Fruit fly (Drosophila melanogaster) whole organism, embryonic: ENCODE measurements around the gene CG33093.

Experiments used
- Bdp1 ChIP-seq: fragments of 200-800 bp; sonication (Bioruptor generic); optimal IDR thresholded peaks from 3 replicates; lab custom pipeline; 2016; ENCODE audit warnings: missing biosample characterization, missing genetic modification characterization
- BtbVII ChIP-seq: fragments of 200-800 bp; sonication (Bioruptor generic); optimal IDR thresholded peaks from 3 replicates; lab custom pipeline; 2017; ENCODE audit warnings: missing biosample characterization, mild to moderate bottlenecking, missing genetic modification characterization
- CG11085 ChIP-seq: fragments of 200-800 bp; sonication (Bioruptor generic); IDR thresholded peaks from 2 replicates; pipeline ENCODE4 v1.3.6; 2022; ENCODE audit warnings: missing biosample characterization, missing genetic modification characterization
- CG1832 ChIP-seq: fragments of 200-800 bp; sonication (Bioruptor generic); optimal IDR thresholded peaks from 2 replicates; lab custom pipeline; 2017; ENCODE audit warnings: missing biosample characterization, mild to moderate bottlenecking, missing genetic modification characterization, inconsistent platforms
- Dad ChIP-seq: fragments of 200-800 bp; sonication (Bioruptor generic); optimal IDR thresholded peaks from 3 replicates; lab custom pipeline; 2016; ENCODE audit warnings: missing biosample characterization, missing genetic modification characterization
- Dek ChIP-seq: fragments of 200-800 bp; sonication (Bioruptor generic); optimal IDR thresholded peaks from 3 replicates; lab custom pipeline; 2019; ENCODE audit warnings: missing biosample characterization, mild to moderate bottlenecking, missing genetic modification characterization, moderate library complexity
- Hr39 ChIP-seq: fragments of >200 bp; optimal IDR thresholded peaks from 2 replicates; lab custom pipeline; 2017
- Kr ChIP-seq: fragments of 200-800 bp; sonication (Bioruptor generic); optimal IDR thresholded peaks from 2 replicates; lab custom pipeline; 2017; ENCODE audit warnings: missing biosample characterization, mild to moderate bottlenecking, missing genetic modification characterization
- danr ChIP-seq: fragments of 200-800 bp; sonication (Bioruptor generic); IDR thresholded peaks from 2 replicates; pipeline ENCODE4 v1.3.6; 2022; ENCODE audit warnings: missing biosample characterization, missing genetic modification characterization
- ems ChIP-seq: fragments of 200-800 bp; sonication (Bioruptor generic); optimal IDR thresholded peaks from 3 replicates; lab custom pipeline; 2016; ENCODE audit warnings: missing biosample characterization, missing genetic modification characterization
- gt ChIP-seq: fragments of 200-800 bp; sonication (Bioruptor generic); IDR thresholded peaks from 2 replicates; pipeline ENCODE4 v1.3.6; 2022; ENCODE audit warnings: missing biosample characterization, missing genetic modification characterization
- hb ChIP-seq: fragments of 200-800 bp; sonication (Bioruptor generic); IDR thresholded peaks from 3 replicates; pipeline ENCODE4 v1.3.6; 2022; ENCODE audit warnings: missing biosample characterization, missing genetic modification characterization; ENCODE audit not compliant: partially characterized antibody
- seq ChIP-seq: fragments of 200-800 bp; sonication (Bioruptor generic); IDR thresholded peaks from 2 replicates; pipeline ENCODE4 v1.3.6; 2022; ENCODE audit warnings: missing biosample characterization, missing genetic modification characterization

dm6 chr3R:22569888-22570287 is 38.2 kb upstream of the CG33093 start, which contains the start of gene CG33110:
- TF ChIP-seq hb (GFP tag; lab: Robert Waterston, UW) (no peak), danr (GFP tag; lab: Robert Waterston, UW) (no peak), CG11085 (no peak), Hr39 (lab: Kevin White, UChicago) (no peak), Dad (GFP tag; lab: Kevin White, UChicago) (no peak), gt (GFP tag; lab: Robert Waterston, UW) (no peak), ems (GFP tag; lab: Kevin White, UChicago) (no peak), Dek (no peak), BtbVII (no peak), CG1832 (no peak), Bdp1 (GFP tag; lab: Kevin White, UChicago) (no peak), Kr (no peak), seq (GFP tag; lab: Robert Waterston, UW) (no peak)
